Fruit fly (Drosophila melanogaster) whole organism, prepupa: Measurements from ENCODE around the gene Pgant4.

Experiments used
- CG34406 ChIP-seq: fragments of 200-800 bp; sonication (Bioruptor generic); optimal IDR thresholded peaks from 3 replicates; lab custom pipeline; 2016; ENCODE audit warnings: missing biosample characterization, missing genetic modification characterization
- CG6163 ChIP-seq: fragments of 200-800 bp; sonication (Bioruptor generic); IDR thresholded peaks from 3 replicates; pipeline ENCODE4 v1.3.6; 2022; ENCODE audit warnings: missing biosample characterization, missing genetic modification characterization
- CG6276 ChIP-seq: fragments of 200-800 bp; sonication (Bioruptor generic); optimal IDR thresholded peaks from 2 replicates; lab custom pipeline; 2017; ENCODE audit warnings: missing biosample characterization, mild to moderate bottlenecking, missing genetic modification characterization
- Gug ChIP-seq: fragments of 200-800 bp; sonication (Bioruptor generic); IDR thresholded peaks from 2 replicates; pipeline ENCODE4 v1.3.6; 2022; ENCODE audit warnings: missing biosample characterization, missing genetic modification characterization

- no peak for TF ChIP-seq CG6276 (GFP tag; lab: Kevin White, UChicago)
- TF ChIP-seq CG34406 (GFP tag; lab: Kevin White, UChicago) = no peak
- TF ChIP-seq CG6163 (GFP tag; lab: Robert Waterston, UW) = no peak
- TF ChIP-seq Gug = peak; percentile 46; the same call in 1 of the 2 replicates
Observed at dm6 chr2L:3507209-3508164, 35.1 kb downstream of the Pgant4 start, which contains the start of gene tim.
